Fruit fly (Drosophila melanogaster): ENCODE results near the gene CG46314.

Gene CG46314

DNA sequence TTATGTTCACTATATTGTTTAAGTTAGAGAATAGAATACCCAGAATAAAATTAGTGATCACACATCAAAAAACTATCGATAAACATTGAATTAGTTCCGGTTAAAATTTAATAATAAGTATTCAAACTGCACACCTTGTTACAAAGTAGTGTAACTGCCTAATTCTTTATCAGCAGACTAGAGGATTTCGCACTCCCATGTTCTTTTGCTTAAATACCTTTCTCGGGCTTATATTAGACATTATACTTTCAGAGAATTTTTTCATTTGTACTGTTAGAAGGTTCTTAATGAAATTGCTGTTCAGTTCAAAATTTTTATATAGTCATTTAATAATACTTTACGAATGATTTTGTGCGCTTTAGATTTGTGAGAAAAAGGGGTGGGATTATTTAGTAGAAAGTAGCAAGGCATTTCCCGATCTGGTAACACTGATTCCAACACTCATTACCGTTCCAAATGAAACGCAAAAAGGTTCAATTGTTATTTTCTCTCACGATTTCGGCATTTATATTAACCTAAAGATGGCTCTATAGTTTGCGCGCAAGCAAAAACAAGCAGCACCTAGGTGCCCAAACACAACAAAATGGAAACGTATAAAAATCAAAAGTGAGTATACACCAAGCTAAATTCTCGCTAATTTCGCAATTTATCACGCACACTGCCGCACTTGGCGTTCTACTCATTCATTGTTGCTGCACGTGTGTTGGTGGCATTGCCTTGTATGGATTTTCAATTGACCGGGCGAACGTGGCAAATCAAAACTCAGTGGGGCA lies 3.5 kb upstream of the CG46314 start, which contains the start of gene crc:
crc (plus strand) TSS at position 440 of the 773 bp plus-strand sequence.
- TF ChIP-seq psq (GFP tag; optimal IDR thresholded peaks at IDR 0.05), result no peak
- TF ChIP-seq dsf (GFP tag; optimal IDR thresholded peaks at IDR 0.05; ENCODE audit: borderline replicate concordance), result no peak
- peak; percentile 87 for TF ChIP-seq CrebA (GFP tag; optimal IDR thresholded peaks at IDR 0.05; ENCODE audit: borderline replicate concordance)
- TF ChIP-seq lola (GFP tag; optimal IDR thresholded peaks at IDR 0.05), result no peak
- TF ChIP-seq usp (GFP tag; optimal IDR thresholded peaks at IDR 0.05), result no peak
- TF ChIP-seq foxo (GFP tag; optimal IDR thresholded peaks at IDR 0.05), result peak in 1 of 2 experiments; percentile 47
- TF ChIP-seq Rel (GFP tag; optimal IDR thresholded peaks at IDR 0.05), result no peak
- peak; percentile 12 for TF ChIP-seq Rel (tag; optimal IDR thresholded peaks at IDR 0.05)
- no peak for TF ChIP-seq Dif (GFP tag; optimal IDR thresholded peaks at IDR 0.05; ENCODE audit: partially characterized antibody)
- no peak for TF ChIP-seq Jra (GFP tag; optimal IDR thresholded peaks at IDR 0.05)
- TF ChIP-seq Hr78 (GFP tag; optimal IDR thresholded peaks at IDR 0.05), result no peak
- TF ChIP-seq Sp1 (GFP tag; optimal IDR thresholded peaks at IDR 0.05), result no peak
- TF ChIP-seq sage (GFP tag; optimal IDR thresholded peaks at IDR 0.05), result no peak
- TF ChIP-seq sv (GFP tag; optimal IDR thresholded peaks at IDR 0.05), result peak; percentile 46
- TF ChIP-seq br (GFP tag; optimal IDR thresholded peaks at IDR 0.05), result peak; percentile 21
- no peak for TF ChIP-seq dmrt93B (GFP tag; optimal IDR thresholded peaks at IDR 0.05)
- peak; percentile 50 for TF ChIP-seq tai (GFP tag; optimal IDR thresholded peaks at IDR 0.05)
- TF ChIP-seq fru (GFP tag; optimal IDR thresholded peaks at IDR 0.05), result no peak
- TF ChIP-seq brk (GFP tag; optimal IDR thresholded peaks at IDR 0.05), result peak; percentile 41
- no peak for TF ChIP-seq CG32264 (GFP tag; optimal IDR thresholded peaks at IDR 0.05)
- TF ChIP-seq jim (GFP tag; optimal IDR thresholded peaks at IDR 0.05), result no peak
- TF ChIP-seq ey (GFP tag; optimal IDR thresholded peaks at IDR 0.05), result no peak
- no peak for TF ChIP-seq Vsx2 (GFP tag; optimal IDR thresholded peaks at IDR 0.05; ENCODE audit: partially characterized antibody)
- no peak for TF ChIP-seq CG9705 (GFP tag; optimal IDR thresholded peaks at IDR 0.05)
- no peak for TF ChIP-seq Dfd (GFP tag; optimal IDR thresholded peaks at IDR 0.05)
- no peak for TF ChIP-seq Hr83 (GFP tag; optimal IDR thresholded peaks at IDR 0.05; ENCODE audit: poor library complexity, severe bottlenecking)
- TF ChIP-seq woc (GFP tag; optimal IDR thresholded peaks at IDR 0.05), result peak; percentile 53
- TF ChIP-seq rgr (GFP tag; optimal IDR thresholded peaks at IDR 0.05), result peak; percentile 16
- no peak for TF ChIP-seq Mio (GFP tag; optimal IDR thresholded peaks at IDR 0.05)
- peak; percentile 7 for TF ChIP-seq N (GFP tag; optimal IDR thresholded peaks at IDR 0.05)
- TF ChIP-seq pan (optimal IDR thresholded peaks at IDR 0.05), result no peak
- peak; percentile 36 for TF ChIP-seq Hnf4 (GFP tag; optimal IDR thresholded peaks at IDR 0.05)
- peak; percentile 39 for TF ChIP-seq HLH106 (tag; optimal IDR thresholded peaks at IDR 0.05)

DNA sequence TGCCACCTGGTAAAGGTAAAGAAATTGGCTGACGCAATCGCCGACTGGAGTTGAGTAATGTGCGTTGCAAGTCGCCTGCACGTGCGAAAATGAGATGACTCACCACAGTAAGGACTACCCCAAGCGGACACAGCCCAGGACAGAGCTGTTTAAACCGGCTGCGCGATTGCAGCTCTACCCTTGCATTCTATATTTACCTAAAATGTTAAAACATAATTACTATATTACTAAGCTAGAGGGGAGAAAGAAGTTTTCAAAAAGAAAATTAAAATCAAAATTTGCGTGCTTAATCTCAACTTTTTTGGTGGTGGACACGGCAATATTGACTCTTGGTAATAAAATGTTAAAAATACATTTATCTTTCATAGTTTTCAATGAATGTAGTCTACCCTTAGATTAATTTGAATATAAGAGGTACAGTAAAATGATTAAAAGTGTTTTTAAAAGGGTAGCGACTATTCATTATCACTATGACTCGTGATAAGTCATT lies 2.9 kb upstream of the CG46314 start:
- no peak for TF ChIP-seq dsf (GFP tag; optimal IDR thresholded peaks at IDR 0.05; ENCODE audit: borderline replicate concordance)
- no peak for TF ChIP-seq Hr83 (GFP tag; optimal IDR thresholded peaks at IDR 0.05; ENCODE audit: poor library complexity, severe bottlenecking)
- no peak for TF ChIP-seq Rel (GFP tag; optimal IDR thresholded peaks at IDR 0.05)
- no peak for TF ChIP-seq Rel (tag; optimal IDR thresholded peaks at IDR 0.05)
- no peak for TF ChIP-seq Dif (GFP tag; optimal IDR thresholded peaks at IDR 0.05; ENCODE audit: partially characterized antibody)
- no peak for TF ChIP-seq CG32264 (GFP tag; optimal IDR thresholded peaks at IDR 0.05)
- no peak for TF ChIP-seq dl (GFP tag; optimal IDR thresholded peaks at IDR 0.05; ENCODE audit: insufficient read depth in 1 of 2, partially characterized antibody in 2 of 2)
- TF ChIP-seq psq (GFP tag; optimal IDR thresholded peaks at IDR 0.05), result no peak
- no peak for TF ChIP-seq Mio (GFP tag; optimal IDR thresholded peaks at IDR 0.05)
- no peak for TF ChIP-seq OdsH (GFP tag; optimal IDR thresholded peaks at IDR 0.05)
- TF ChIP-seq usp (GFP tag; optimal IDR thresholded peaks at IDR 0.05), result no peak
- TF ChIP-seq dmrt93B (GFP tag; optimal IDR thresholded peaks at IDR 0.05), result no peak
- no peak for TF ChIP-seq fru (GFP tag; optimal IDR thresholded peaks at IDR 0.05)
- no peak for TF ChIP-seq h (GFP tag; optimal IDR thresholded peaks at IDR 0.05)
- TF ChIP-seq br (GFP tag; optimal IDR thresholded peaks at IDR 0.05), result no peak
- TF ChIP-seq lola (GFP tag; optimal IDR thresholded peaks at IDR 0.05), result no peak
- TF ChIP-seq foxo (GFP tag; optimal IDR thresholded peaks at IDR 0.05), result no peak
- TF ChIP-seq Sp1 (GFP tag; optimal IDR thresholded peaks at IDR 0.05), result no peak
- no peak for TF ChIP-seq Myc (optimal IDR thresholded peaks at IDR 0.05)
- no peak for TF ChIP-seq jim (GFP tag; optimal IDR thresholded peaks at IDR 0.05)

Measured in whole organism, wandering third instar larva.